Fruit fly (Drosophila melanogaster) whole organism, embryonic: Measurements from ENCODE around the gene CG14017.

Experiments
- Bteb2 ChIP-seq: fragments of 200-800 bp; sonication (Bioruptor generic); optimal IDR thresholded peaks from 2 replicates; lab custom pipeline; 2016; ENCODE audit warnings: missing biosample characterization, missing genetic modification characterization
- CG10366 ChIP-seq: fragments of 200-800 bp; sonication (Bioruptor generic); IDR thresholded peaks from 2 replicates; pipeline ENCODE4 v1.3.6; 2022; ENCODE audit warnings: missing biosample characterization, missing genetic modification characterization
- CG11093 ChIP-seq: fragments of 200-800 bp; sonication (Bioruptor generic); IDR thresholded peaks from 3 replicates; pipeline ENCODE4 v1.3.6; 2022; ENCODE audit warnings: missing biosample characterization, missing genetic modification characterization
- CG11696 ChIP-seq: fragments of 200-800 bp; sonication (Bioruptor generic); IDR thresholded peaks from 2 replicates; pipeline ENCODE4 v1.3.6; 2022; ENCODE audit warnings: missing biosample characterization, missing genetic modification characterization
- CG12236 ChIP-seq: fragments of 200-800 bp; sonication (Bioruptor generic); optimal IDR thresholded peaks from 2 replicates; lab custom pipeline; 2016; ENCODE audit warnings: missing biosample characterization, missing genetic modification characterization
- CG1603 ChIP-seq: fragments of 200-800 bp; sonication (Bioruptor generic); optimal IDR thresholded peaks from 2 replicates; lab custom pipeline; 2019; ENCODE audit warnings: missing biosample characterization, mild to moderate bottlenecking, missing genetic modification characterization, moderate library complexity
- CG17361 ChIP-seq: fragments of 200-800 bp; sonication (Bioruptor generic); IDR thresholded peaks from 3 replicates; pipeline ENCODE4 v1.3.6; 2022; ENCODE audit warnings: missing biosample characterization, missing genetic modification characterization
- CG18619 ChIP-seq: fragments of 200-800 bp; sonication (Bioruptor generic); optimal IDR thresholded peaks from 3 replicates; lab custom pipeline; 2017; ENCODE audit warnings: missing biosample characterization, mild to moderate bottlenecking, missing genetic modification characterization
- CG2678 ChIP-seq: fragments of 200-800 bp; sonication (Bioruptor generic); optimal IDR thresholded peaks from 3 replicates; lab custom pipeline; 2019; ENCODE audit warnings: missing biosample characterization, mild to moderate bottlenecking, missing genetic modification characterization, moderate library complexity
- CG31388 ChIP-seq: fragments of 200-800 bp; sonication (Bioruptor generic); optimal IDR thresholded peaks from 2 replicates; lab custom pipeline; 2016; ENCODE audit warnings: missing biosample characterization, missing genetic modification characterization
- CG34422 ChIP-seq: fragments of 200-800 bp; sonication (Bioruptor generic); IDR thresholded peaks from 3 replicates; pipeline ENCODE4 v1.3.6; 2022; ENCODE audit warnings: missing biosample characterization, missing genetic modification characterization
- CG6175 ChIP-seq: fragments of 200-800 bp; sonication (Bioruptor generic); IDR thresholded peaks from 3 replicates; pipeline ENCODE4 v1.3.6; 2022; ENCODE audit warnings: missing biosample characterization, missing genetic modification characterization
- CG7271 ChIP-seq: fragments of 200-800 bp; sonication (Bioruptor generic); optimal IDR thresholded peaks from 2 replicates; lab custom pipeline; 2018; ENCODE audit warnings: missing biosample characterization, mild to moderate bottlenecking, missing genetic modification characterization, moderate library complexity
- CG9609 ChIP-seq: fragments of 200-800 bp; sonication (Bioruptor generic); optimal IDR thresholded peaks from 3 replicates; lab custom pipeline; 2016; ENCODE audit warnings: missing biosample characterization, missing genetic modification characterization
- CG9797 ChIP-seq: fragments of 200-800 bp; sonication (Bioruptor generic); optimal IDR thresholded peaks from 3 replicates; lab custom pipeline; 2018; ENCODE audit warnings: missing biosample characterization, mild to moderate bottlenecking, missing genetic modification characterization
- CG9932 ChIP-seq: fragments of 200-800 bp; sonication (Bioruptor generic); IDR thresholded peaks from 2 replicates; pipeline ENCODE4 v1.3.6; 2022; ENCODE audit warnings: missing biosample characterization, missing genetic modification characterization
- Dp ChIP-seq: fragments of 200-800 bp; sonication (Bioruptor generic); optimal IDR thresholded peaks from 2 replicates; lab custom pipeline; 2018; ENCODE audit warnings: missing biosample characterization, mild to moderate bottlenecking, missing genetic modification characterization, moderate library complexity
- Fer3 ChIP-seq: fragments of 200-800 bp; sonication (Bioruptor generic); optimal IDR thresholded peaks from 2 replicates; lab custom pipeline; 2018; ENCODE audit warnings: missing biosample characterization, mild to moderate bottlenecking, missing genetic modification characterization, moderate library complexity
- HHEX ChIP-seq: fragments of 200-800 bp; sonication (Bioruptor generic); optimal IDR thresholded peaks from 3 replicates; lab custom pipeline; 2017; ENCODE audit warnings: missing biosample characterization, mild to moderate bottlenecking, missing genetic modification characterization, missing genetic modification reagents
- Hmx ChIP-seq: fragments of 200-800 bp; sonication (Bioruptor generic); optimal IDR thresholded peaks from 2 replicates; lab custom pipeline; 2016; ENCODE audit warnings: missing biosample characterization, missing genetic modification characterization
- Hsf ChIP-seq: fragments of 200-800 bp; sonication (Bioruptor generic); optimal IDR thresholded peaks from 3 replicates; lab custom pipeline; 2016; ENCODE audit warnings: missing biosample characterization, missing genetic modification characterization
- Meics ChIP-seq: fragments of 200-800 bp; sonication (Bioruptor generic); optimal IDR thresholded peaks from 2 replicates; lab custom pipeline; 2017; ENCODE audit warnings: missing biosample characterization, mild to moderate bottlenecking, missing genetic modification characterization
- NC2β ChIP-seq: fragments of 200-800 bp; sonication (Bioruptor generic); optimal IDR thresholded peaks from 2 replicates; lab custom pipeline; 2016; ENCODE audit warnings: missing biosample characterization, missing genetic modification characterization
- Neu2 ChIP-seq: fragments of 200-800 bp; sonication (Bioruptor generic); optimal IDR thresholded peaks from 3 replicates; lab custom pipeline; 2016; ENCODE audit warnings: missing biosample characterization, missing genetic modification characterization, borderline replicate concordance
- Optix ChIP-seq: fragments of 200-800 bp; sonication (Bioruptor generic); IDR thresholded peaks from 3 replicates; pipeline ENCODE4 v1.3.6; 2022; ENCODE audit warnings: missing biosample characterization, missing genetic modification characterization
- Rfx ChIP-seq: fragments of 200-800 bp; sonication (Bioruptor generic); IDR thresholded peaks from 2 replicates; pipeline ENCODE4 v1.3.6; 2022; ENCODE audit warnings: missing biosample characterization, missing genetic modification characterization
- Sox100B ChIP-seq: fragments of 200-800 bp; sonication (Bioruptor generic); optimal IDR thresholded peaks from 3 replicates; lab custom pipeline; 2018; ENCODE audit warnings: missing biosample characterization, mild to moderate bottlenecking, missing genetic modification characterization
- Taf1 ChIP-seq: fragments of 200-800 bp; sonication (Bioruptor generic); IDR thresholded peaks from 2 replicates; pipeline ENCODE4 v1.3.6; 2022; ENCODE audit warnings: missing biosample characterization, missing genetic modification characterization
- Trl ChIP-seq, 3 experiments: fragments of >200 bp in 2 of 3; fragments of 200-800 bp in 1 of 3; sonication (Bioruptor generic) in 1 of 3; optimal IDR thresholded peaks; 2 replicates in 1 of 3; 3 replicates in 2 of 3; lab custom pipeline; 2016 to 2017; ENCODE audit warnings: missing biosample characterization in 1 of 3, missing genetic modification characterization in 1 of 3
- ase ChIP-seq: fragments of 200-800 bp; sonication (Bioruptor generic); IDR thresholded peaks from 3 replicates; pipeline ENCODE4 v1.3.6; 2022; ENCODE audit warnings: missing biosample characterization, missing genetic modification characterization
- ato ChIP-seq: fragments of 200-800 bp; sonication (Bioruptor generic); IDR thresholded peaks from 2 replicates; pipeline ENCODE4 v1.3.6; 2022; ENCODE audit warnings: missing biosample characterization, missing genetic modification characterization; ENCODE audit not compliant: partially characterized antibody
- bowl ChIP-seq: fragments of 200-800 bp; sonication (Bioruptor generic); IDR thresholded peaks from 2 replicates; pipeline ENCODE4 v1.3.6; 2022; ENCODE audit warnings: missing biosample characterization, missing genetic modification characterization
- br ChIP-seq: fragments of >200 bp; optimal IDR thresholded peaks from 2 replicates; lab custom pipeline; 2017
- cas ChIP-seq: fragments of 200-800 bp; sonication (Bioruptor generic); IDR thresholded peaks from 2 replicates; pipeline ENCODE4 v1.3.6; 2022; ENCODE audit warnings: missing biosample characterization, missing genetic modification characterization
- cato ChIP-seq: fragments of 200-800 bp; sonication (Bioruptor generic); optimal IDR thresholded peaks from 2 replicates; lab custom pipeline; 2016; ENCODE audit warnings: missing biosample characterization, missing genetic modification characterization, borderline replicate concordance
- chif ChIP-seq, 2 experiments: fragments of 200-800 bp; sonication (Bioruptor generic); optimal IDR thresholded peaks; 3 replicates each; lab custom pipeline; 2016; ENCODE audit warnings: missing biosample characterization in 2 of 2, missing genetic modification characterization in 2 of 2
- ci ChIP-seq: fragments of 200-800 bp; sonication (Bioruptor generic); IDR thresholded peaks from 3 replicates; pipeline ENCODE4 v1.3.6; 2022; ENCODE audit warnings: missing biosample characterization, missing genetic modification characterization
- crp ChIP-seq, 2 experiments: fragments of 200-800 bp; sonication (Bioruptor generic); optimal IDR thresholded peaks; 2 replicates in 1 of 2; 3 replicates in 1 of 2; lab custom pipeline; 2017; ENCODE audit warnings: missing biosample characterization in 2 of 2, missing genetic modification characterization in 2 of 2, mild to moderate bottlenecking in 1 of 2, moderate library complexity in 1 of 2
- disco-r ChIP-seq: fragments of 200-800 bp; sonication (Bioruptor generic); optimal IDR thresholded peaks from 2 replicates; lab custom pipeline; 2016; ENCODE audit warnings: missing biosample characterization, missing genetic modification characterization
- dm ChIP-seq: fragments of 200-800 bp; sonication (Bioruptor generic); optimal IDR thresholded peaks from 3 replicates; lab custom pipeline; 2016; ENCODE audit warnings: missing biosample characterization, missing genetic modification characterization
- esg ChIP-seq: fragments of 200-800 bp; sonication (Bioruptor generic); conservative IDR thresholded peaks from 2 replicates; pipeline ENCODE4 v1.3.6; 2022; ENCODE audit warnings: missing biosample characterization, missing genetic modification characterization
- gro ChIP-seq: fragments of 200-800 bp; sonication (Bioruptor generic); optimal IDR thresholded peaks from 2 replicates; lab custom pipeline; 2016; ENCODE audit warnings: missing biosample characterization, missing genetic modification characterization
- gt ChIP-seq: fragments of 200-800 bp; sonication (Bioruptor generic); IDR thresholded peaks from 2 replicates; pipeline ENCODE4 v1.3.6; 2022; ENCODE audit warnings: missing biosample characterization, missing genetic modification characterization
- her ChIP-seq: fragments of 200-800 bp; sonication (Bioruptor generic); optimal IDR thresholded peaks from 2 replicates; lab custom pipeline; 2016; ENCODE audit warnings: missing biosample characterization, missing genetic modification characterization
- maf-S ChIP-seq: fragments of 200-800 bp; sonication (Bioruptor generic); optimal IDR thresholded peaks from 2 replicates; lab custom pipeline; 2016; ENCODE audit warnings: missing biosample characterization, missing genetic modification characterization
- odd ChIP-seq: fragments of 200-800 bp; sonication (Bioruptor generic); optimal IDR thresholded peaks from 2 replicates; lab custom pipeline; 2017; ENCODE audit warnings: missing biosample characterization, mild to moderate bottlenecking, missing genetic modification characterization
- pfk ChIP-seq: fragments of 200-800 bp; sonication (Bioruptor generic); optimal IDR thresholded peaks from 2 replicates; lab custom pipeline; 2018; ENCODE audit warnings: missing biosample characterization, mild to moderate bottlenecking, missing genetic modification characterization, moderate library complexity
- row ChIP-seq: fragments of 200-800 bp; sonication (Bioruptor generic); IDR thresholded peaks from 3 replicates; pipeline ENCODE4 v1.3.6; 2022; ENCODE audit warnings: missing biosample characterization, missing genetic modification characterization
- shn ChIP-seq: fragments of 200-800 bp; sonication (Bioruptor generic); optimal IDR thresholded peaks from 3 replicates; lab custom pipeline; 2016; ENCODE audit warnings: missing biosample characterization, missing genetic modification characterization
- sug ChIP-seq: fragments of 200-800 bp; optimal IDR thresholded peaks from 2 replicates; lab custom pipeline; 2019; ENCODE audit warnings: missing biosample characterization, mild to moderate bottlenecking, missing genetic modification characterization, moderate library complexity
- z ChIP-seq: fragments of 200-800 bp; sonication (Bioruptor generic); IDR thresholded peaks from 3 replicates; pipeline ENCODE4 v1.3.6; 2022; ENCODE audit warnings: missing biosample characterization, missing genetic modification characterization
- zf30C ChIP-seq: fragments of 200-800 bp; sonication (Bioruptor generic); optimal IDR thresholded peaks from 3 replicates; lab custom pipeline; 2018; ENCODE audit warnings: missing biosample characterization, mild to moderate bottlenecking, missing genetic modification characterization

CG14017 gene

dm6 chr2L:5519846-5520384 lies 33.8 kb upstream of the CG14017 start, which contains the start of the genes CG7382 and cl (continued):
- TF ChIP-seq CG2678 (tag; lab: Kevin White, UChicago) (no peak), CG6175 (GFP tag; lab: Robert Waterston, UW) (no peak), CG31388 (no peak), z (GFP tag; lab: Robert Waterston, UW) (no peak), her (GFP tag; lab: Kevin White, UChicago) (no peak), Hmx (no peak), esg (no peak), shn (no peak), CG12236 (GFP tag; lab: Kevin White, UChicago) (no peak), Trl (optimal IDR thresholded peaks at IDR 0.05; lab: Kevin White, UChicago) (no peak), Trl (GFP tag; optimal IDR thresholded peaks at IDR 0.05; lab: Kevin White, UChicago) (no peak), bowl (no peak), CG17361 (GFP tag; lab: Robert Waterston, UW) (peak; percentile 68), zf30C (GFP tag; lab: Kevin White, UChicago) (no peak), sug (tag; lab: Kevin White, UChicago) (peak; percentile 81), pfk (no peak), Sox100B (peak; percentile 36), CG11696 (GFP tag; lab: Robert Waterston, UW) (no peak), CG9797 (GFP tag; lab: Kevin White, UChicago) (peak; percentile 31), odd (GFP tag; lab: Kevin White, UChicago) (no peak), dm (GFP tag; lab: Kevin White, UChicago) (no peak), Optix (GFP tag; lab: Robert Waterston, UW) (no peak), Rfx (peak; percentile 40; the same call in 1 of the 2 replicates), gt (GFP tag; lab: Robert Waterston, UW) (no peak), gro (GFP tag; lab: Kevin White, UChicago) (no peak), maf-S (GFP tag; lab: Kevin White, UChicago) (no peak), CG34422 (GFP tag; lab: Robert Waterston, UW) (no peak), CG18619 (GFP tag; lab: Kevin White, UChicago) (peak; percentile 27), chif (GFP tag; optimal IDR thresholded peaks at IDR 0.05; lab: Kevin White, UChicago) (no peak), Fer3 (tag; lab: Kevin White, UChicago) (no peak), ato (GFP tag; lab: Robert Waterston, UW) (no peak), CG9932 (peak; percentile 76), ci (GFP tag; lab: Robert Waterston, UW) (no peak), NC2β (GFP tag; lab: Kevin White, UChicago) (no peak), CG9609 (no peak), Hsf (peak; percentile 24), Meics (GFP tag; lab: Kevin White, UChicago) (peak; percentile 16), CG1603 (tag; lab: Kevin White, UChicago) (no peak), Taf1 (GFP tag; lab: Robert Waterston, UW) (no peak), CG10366 (GFP tag; lab: Robert Waterston, UW) (no peak), CG7271 (tag; lab: Kevin White, UChicago) (no peak), crp (GFP tag; optimal IDR thresholded peaks at IDR 0.05; lab: Kevin White, UChicago) (peak; percentile 60 to 94), HHEX (GFP tag; lab: Kevin White, UChicago) (no peak), cato (GFP tag; lab: Kevin White, UChicago) (no peak), disco-r (GFP tag; lab: Kevin White, UChicago) (no peak), CG11093 (no peak), cas (GFP tag; lab: Robert Waterston, UW) (no peak), Dp (GFP tag; lab: Kevin White, UChicago) (peak; percentile 4), Neu2 (GFP tag; lab: Kevin White, UChicago) (no peak), row (GFP tag; lab: Robert Waterston, UW) (peak; percentile 93), Bteb2 (GFP tag; lab: Kevin White, UChicago) (no peak), br (no peak), ase (GFP tag; lab: Robert Waterston, UW) (no peak)
